Worm (Caenorhabditis elegans) whole organism, dauer: Measurements from ENCODE around the gene msp-59.
"Not testable (repeated sequence)": the region's sequence is repeated elsewhere in the genome, so short reads cannot be mapped to it uniquely, and the experiment has no call there.

Source experiments
- unc-62 ChIP-seq: sonication (generic microtip); optimal IDR thresholded peaks from 2 replicates; lab custom pipeline; 2017; ENCODE audit warnings: missing biosample characterization, missing genetic modification reagents, missing genetic modification characterization

msp-59 gene

DNA sequence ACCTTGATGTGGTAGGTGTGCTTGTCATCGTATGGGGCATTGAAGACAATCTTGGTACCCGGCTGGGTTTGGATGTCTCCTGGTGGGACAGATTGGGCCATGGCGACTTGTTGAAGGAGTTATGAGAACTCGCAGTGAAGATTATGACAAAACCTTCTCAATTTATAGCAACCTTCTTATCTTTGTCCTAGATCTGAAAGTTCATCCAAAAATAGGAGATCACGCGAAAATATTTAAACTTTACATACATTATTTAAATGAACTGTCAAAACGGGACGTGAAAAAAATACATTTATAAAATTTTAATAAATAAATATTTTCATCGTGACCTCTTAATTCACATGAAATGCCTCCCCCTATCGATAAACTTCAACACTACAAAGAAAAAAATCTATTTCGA is at the start of gene msp-59, which contains the start of gene ZK354.2:
Gene msp-59 (minus strand): TSS at position 101 of the 400 bp plus-strand sequence.
Gene ZK354.2 (plus strand): TSS at position 395 of the 400 bp plus-strand sequence.
- not testable (repeated sequence) for TF ChIP-seq unc-62

DNA sequence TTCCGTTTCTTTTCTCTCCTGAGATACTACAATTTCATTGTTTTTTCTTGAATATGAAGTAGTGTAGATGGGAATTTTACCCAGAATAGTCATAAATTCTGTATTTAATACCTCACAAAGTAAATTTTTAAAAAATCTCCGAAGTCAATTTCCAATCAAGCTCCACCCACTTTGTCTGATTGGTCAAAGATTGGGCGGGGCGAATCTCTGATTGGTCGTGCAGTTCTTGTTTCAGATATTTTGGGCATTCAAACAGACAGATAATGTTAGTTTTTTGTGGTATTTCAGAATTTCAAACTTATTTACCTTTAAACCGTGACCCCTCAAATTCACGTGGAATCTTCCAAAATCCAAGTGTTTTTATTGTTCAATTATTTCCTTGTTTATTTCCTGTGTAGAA is 47.6 kb upstream of the msp-59 start, which contains the start of gene F41H10.5:
Gene F41H10.5 (plus strand): TSS at position 375 of the 400 bp plus-strand sequence.
- TF ChIP-seq unc-62, result no peak

DNA sequence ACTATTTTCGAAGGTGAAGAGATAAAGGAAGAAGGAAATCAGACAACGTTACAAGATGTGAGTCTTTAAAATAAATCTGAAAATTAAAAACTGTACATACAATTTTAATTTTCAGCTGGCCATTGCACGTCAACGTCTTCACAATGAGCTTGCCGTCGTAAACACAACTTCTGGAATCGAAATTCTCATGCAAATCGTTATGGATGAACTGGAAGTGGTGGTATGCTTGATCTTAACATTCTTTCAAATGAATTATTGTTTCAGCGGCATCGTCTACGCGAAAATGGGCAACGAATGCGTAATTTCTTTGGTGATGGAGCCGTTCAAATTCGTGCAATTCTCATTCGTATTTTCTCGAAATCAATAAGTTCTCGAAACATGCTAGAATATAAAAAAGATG is 41.7 kb upstream of the msp-59 start:
- TF ChIP-seq unc-62, result no peak

DNA sequence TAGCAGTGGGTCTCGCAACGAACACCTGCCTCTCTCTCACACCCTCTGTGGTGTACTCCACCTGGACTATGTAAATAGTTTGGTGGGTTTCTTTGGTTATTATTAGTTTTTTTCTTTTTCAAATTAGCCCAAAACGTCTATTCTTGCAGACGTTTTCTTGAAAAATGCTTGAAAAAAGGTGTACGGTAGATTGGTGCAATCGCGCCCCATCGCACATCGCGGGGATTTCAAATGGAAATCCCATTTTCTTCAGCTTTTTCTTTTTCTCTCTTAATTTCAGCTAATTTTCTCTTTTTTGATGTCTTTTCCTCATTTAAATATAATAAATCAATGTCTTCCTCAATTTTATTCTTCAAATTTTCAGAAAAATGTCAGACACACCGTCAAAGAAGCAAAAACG is 41.2 kb upstream of the msp-59 start, which contains the start of gene Y4C6B.1:
Gene Y4C6B.1 (plus strand): TSS at position 365 of the 400 bp plus-strand sequence.
- TF ChIP-seq unc-62, result no peak

DNA sequence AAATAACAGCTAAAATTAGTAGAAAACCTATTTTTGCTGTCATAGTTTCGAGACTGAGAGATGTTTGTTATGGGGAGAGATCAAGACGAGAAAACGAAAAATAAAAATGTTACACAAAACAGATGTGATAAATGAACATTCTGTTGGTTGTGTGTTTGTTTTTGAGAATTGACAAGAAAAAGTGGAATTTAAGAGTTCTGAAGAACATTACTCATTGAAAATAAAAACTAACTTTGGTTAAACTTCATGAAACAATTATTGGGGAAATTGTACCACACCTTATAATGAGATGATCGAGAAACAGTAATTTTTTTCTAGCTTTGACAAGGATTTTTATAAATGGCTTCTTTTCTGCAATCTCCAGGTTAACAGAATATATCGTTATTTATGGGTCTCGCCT is 40.5 kb upstream of the msp-59 start, which contains the start of gene Y4C6B.7:
Gene Y4C6B.7 (minus strand): TSS at position 101 of the 400 bp plus-strand sequence.
- TF ChIP-seq unc-62, result no peak

DNA sequence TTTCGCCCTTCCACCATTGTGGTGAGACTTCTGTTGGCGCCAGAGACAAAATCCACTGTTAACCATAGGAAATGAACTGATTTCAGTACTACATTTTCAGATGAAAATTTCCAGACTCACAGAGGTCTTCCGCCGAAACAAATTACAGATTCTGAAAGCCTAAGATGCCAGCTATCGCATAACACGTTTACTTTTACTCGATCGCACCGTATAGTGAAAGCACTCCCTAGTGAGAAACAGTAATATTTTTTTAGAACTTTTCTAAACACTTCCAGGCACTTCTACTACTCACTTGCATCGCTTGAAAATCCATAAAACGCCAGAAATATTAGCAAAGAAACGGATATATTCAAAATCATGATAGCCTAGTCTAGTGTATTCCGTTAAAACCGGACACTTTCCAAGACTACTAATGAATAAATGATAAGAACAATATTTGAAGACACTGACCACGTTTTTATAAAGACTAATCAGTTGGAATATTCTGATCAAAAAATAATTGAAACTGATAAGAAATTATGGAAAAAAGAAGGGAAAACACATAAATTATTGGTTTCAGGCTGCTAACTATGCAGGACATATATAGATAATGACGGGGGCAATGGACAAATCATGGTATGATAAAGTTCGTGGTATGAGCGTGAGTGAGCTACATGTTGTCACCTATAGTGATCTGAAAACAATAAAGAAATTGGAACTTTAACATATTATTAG is 37.7 kb upstream of the msp-59 start, which contains the start of gene gba-4:
Gene gba-4 (minus strand): TSS at position 418 of the 714 bp plus-strand sequence.
- TF ChIP-seq unc-62, result not testable (repeated sequence)

DNA sequence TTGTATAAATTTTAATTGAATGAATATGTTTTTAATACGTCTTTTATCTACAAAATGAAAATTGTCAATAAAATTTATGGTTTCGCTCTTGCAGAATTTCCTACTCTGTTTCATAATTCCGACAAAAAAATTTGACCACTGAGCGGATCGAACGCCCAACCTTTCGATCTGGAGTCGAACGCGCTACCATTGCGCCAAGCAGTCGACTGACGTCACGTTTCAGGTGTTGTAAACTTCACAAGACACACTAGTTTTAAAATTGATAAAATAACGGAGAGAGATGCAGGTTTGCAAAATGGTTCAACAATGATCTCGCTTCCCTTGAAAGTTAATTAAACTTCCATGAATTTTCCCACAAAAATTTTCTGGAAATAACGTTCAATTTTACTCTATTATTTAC is 31.3 kb upstream of the msp-59 start:
- TF ChIP-seq unc-62, result no peak

DNA sequence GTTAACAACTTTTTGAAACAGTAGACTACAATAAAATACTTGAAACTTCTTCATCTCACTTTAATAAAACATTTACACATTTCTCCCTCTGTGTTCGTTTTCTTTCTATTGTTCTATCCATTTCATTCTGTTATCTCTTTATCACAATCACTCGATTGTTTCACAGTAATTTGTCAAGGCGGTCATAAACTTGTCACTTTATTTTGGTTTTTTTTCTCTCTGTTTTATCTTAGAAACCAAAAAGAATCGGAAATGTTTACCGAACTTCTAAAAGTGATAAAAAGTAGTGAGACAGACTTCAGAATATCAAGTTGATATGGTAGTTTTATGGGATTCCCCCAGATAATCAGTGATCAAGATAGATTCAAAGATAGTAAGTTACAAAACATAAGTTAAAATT is 26.3 kb upstream of the msp-59 start, which contains the start of gene Y4C6B.2:
Gene Y4C6B.2 (plus strand): TSS at position 320 of the 400 bp plus-strand sequence.
- no peak for TF ChIP-seq unc-62

DNA sequence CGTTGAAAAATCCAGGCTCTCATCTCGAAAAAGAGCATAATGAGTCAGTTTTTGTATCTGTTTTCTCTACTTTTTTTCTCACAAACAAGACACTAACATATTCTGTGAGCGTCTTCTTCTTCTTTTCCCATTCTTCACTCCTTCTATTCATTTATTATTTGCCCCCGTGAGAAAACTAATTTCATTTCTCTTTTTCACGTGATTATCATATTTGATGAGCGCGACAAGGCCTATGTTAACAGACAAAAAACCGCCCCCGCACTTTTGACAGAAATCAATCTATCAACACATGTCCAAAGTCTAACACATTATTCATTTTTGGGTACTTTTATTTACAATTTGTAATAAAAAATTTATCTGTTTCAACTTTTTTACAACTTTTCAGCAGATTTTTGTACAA is 24.7 kb upstream of the msp-59 start:
- TF ChIP-seq unc-62, result no peak

DNA sequence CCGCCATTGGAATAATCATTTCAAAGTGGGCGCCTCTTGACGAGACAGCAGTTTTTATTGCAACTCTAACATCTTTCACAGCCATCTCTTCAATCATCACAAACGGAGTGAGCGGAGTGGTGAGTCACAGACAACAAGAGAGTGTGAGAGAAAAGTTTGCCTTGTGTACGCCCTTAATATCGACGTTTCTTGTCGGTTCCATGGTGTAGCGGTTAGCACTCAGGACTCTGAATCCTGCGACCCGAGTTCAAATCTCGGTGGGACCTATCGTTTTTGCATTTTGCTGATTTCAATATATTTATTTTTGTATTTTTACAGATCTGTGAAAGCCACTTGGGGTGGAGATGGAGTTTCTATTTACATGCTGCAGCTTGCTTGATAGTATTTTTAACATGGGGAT is 21.6 kb upstream of the msp-59 start:
- no peak for TF ChIP-seq unc-62

DNA sequence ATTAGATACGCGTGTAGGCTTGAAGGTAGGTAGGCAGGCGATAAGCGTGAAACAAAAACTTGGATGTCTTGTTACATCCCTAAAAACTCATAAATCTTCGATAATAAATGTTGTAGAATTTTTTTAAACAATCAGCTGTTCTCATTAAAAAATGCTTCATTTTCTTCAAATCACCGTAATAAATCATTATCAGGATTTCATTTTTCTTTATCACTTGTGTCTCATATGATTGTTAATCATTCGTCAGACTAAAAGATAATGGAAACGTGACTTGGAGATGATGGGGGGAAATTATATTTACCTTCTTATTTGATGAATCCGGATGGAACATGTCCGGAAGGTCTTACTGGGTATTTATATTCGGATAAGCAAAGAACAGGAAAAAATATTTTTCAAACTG is 20.6 kb upstream of the msp-59 start:
- no peak for TF ChIP-seq unc-62

DNA sequence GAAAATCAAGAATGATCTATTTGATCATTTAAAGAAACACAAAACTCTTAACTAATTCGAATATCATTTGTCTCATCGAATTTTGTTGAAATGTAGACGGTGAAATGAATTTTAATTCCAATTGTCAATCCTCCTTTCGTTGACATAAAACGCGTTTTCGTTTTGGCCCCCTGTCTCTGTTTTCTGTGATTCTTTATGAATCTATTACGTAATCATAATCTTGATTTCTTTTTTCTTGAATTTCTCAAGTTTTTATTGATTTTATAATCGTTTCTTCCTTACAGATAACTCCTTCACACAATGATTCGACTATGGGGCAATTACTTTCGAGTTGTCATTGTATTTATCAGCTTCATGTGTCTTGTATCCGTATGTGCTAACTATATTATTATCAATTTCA is 19.3 kb upstream of the msp-59 start, which contains the start of gene Y4C6B.3:
Gene Y4C6B.3 (plus strand): TSS at position 301 of the 400 bp plus-strand sequence.
- TF ChIP-seq unc-62, result no peak

DNA sequence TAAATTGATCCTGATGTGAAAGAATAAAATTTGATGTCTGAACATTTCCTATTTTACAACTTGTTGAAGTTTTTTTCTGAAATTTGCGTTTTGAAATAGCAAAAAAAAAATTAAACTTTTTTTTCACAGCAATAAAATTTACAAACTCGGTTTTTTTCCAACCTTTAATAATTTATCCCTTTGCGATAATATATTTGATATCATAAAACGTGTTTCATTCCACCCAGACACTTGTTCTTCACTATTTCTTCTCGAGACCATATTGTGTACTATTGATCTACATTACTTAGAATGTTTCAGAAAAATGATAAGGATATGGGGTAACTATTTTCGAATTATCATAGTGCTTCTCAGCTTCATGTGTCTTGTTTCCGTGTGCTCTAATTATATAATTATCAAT is 13.2 kb upstream of the msp-59 start, which contains the start of gene Y4C6B.4:
Gene Y4C6B.4 (plus strand): TSS at position 301 of the 400 bp plus-strand sequence.
- TF ChIP-seq unc-62, result no peak

DNA sequence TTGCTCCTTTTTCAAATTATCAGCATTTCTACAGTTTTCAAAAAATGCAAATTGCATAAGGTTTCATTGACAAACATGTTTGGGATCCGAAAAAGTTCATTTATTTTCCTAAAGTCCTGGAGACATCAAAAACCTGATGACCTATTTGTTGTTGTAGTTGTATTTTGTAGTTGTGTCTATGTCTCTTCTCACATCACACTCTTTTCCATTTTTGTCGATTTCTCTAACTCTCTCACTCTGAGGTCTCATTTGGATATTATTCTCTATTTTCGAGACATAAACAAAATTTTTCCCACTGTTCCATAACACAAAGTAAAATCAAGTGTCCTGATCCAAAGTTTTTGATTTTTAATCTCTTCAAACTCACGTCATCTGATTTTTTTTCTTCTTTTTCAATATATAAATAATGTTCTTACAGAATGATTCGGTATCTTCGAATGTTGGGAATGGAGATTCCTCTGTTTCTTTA is 6.0 kb upstream of the msp-59 start, which contains the start of gene slc-46A:
Gene slc-46A (plus strand): TSS at position 419 of the 469 bp plus-strand sequence.
- TF ChIP-seq unc-62, result no peak

DNA sequence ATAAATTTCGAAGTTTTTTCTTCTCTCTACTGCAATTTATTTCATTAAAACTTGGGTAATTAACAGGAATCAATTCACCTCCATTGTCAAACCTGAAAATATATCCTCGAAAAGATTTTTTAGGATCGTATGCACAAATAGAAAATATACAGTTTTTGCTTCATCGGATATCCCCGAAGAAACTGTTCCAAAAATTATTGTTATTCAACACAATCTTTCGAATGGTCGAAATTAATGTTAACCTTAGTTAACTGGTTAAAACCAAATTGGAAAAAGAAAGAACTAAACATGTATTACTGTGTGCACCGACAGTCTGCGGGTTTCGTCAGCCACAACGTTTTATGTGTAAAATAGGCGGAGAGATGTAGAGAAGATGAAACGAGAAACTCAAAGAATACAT is 4.2 kb upstream of the msp-59 start:
- no peak for TF ChIP-seq unc-62

DNA sequence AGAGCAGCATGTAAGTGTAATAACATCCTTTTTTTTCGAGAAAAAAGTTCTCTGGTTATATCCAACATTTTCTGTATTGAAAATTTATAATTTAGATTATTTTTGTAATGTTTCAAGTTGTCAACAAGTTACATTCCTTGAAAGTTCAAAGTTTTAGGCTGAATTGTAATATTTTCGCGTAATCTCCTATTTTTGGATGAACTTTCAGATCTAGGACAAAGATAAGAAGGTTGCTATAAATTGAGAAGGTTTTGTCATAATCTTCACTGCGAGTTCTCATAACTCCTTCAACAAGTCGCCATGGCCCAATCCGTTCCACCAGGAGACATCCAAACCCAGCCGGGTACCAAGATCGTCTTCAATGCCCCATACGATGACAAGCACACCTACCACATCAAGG is 3.3 kb upstream of the msp-59 start, which contains the start of gene msp-65:
Gene msp-65 (plus strand): TSS at position 301 of the 400 bp plus-strand sequence.
- not testable (repeated sequence) for TF ChIP-seq unc-62

DNA sequence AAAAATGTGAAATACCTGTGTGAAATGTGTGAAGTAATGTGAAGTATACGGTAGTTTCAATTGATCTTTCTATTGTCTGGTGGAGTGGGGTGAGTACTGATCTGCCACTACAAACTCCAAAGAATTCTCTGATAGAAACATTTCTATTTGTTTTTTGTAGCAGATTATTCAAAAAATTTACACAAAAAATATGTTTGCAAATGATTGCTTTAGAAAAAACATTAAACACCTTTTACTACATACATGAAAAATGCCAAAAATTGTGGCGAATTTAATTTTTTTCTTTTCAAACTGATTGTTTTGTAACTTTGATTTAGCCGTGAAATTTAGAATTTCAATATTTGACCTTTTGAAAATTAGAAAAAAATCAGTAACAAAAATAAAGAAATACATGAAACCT is 3.2 kb downstream of the msp-59 start, which contains the start of gene ZK354.3:
Gene ZK354.3 (plus strand): TSS at position 301 of the 400 bp plus-strand sequence.
- no peak for TF ChIP-seq unc-62
